Fruit fly (Drosophila melanogaster) whole organism, embryonic: ENCODE data around the gene CG7408.

ENCODE experiments used
- Ada2b ChIP-seq: fragments of 200-800 bp; sonication (Bioruptor generic); IDR thresholded peaks from 2 replicates; pipeline ENCODE4 v1.3.6; 2022; ENCODE audit warnings: missing biosample characterization, missing genetic modification characterization
- BEAF-32 ChIP-seq: fragments of 200-800 bp; sonication (Bioruptor generic); optimal IDR thresholded peaks from 3 replicates; lab custom pipeline; 2017; ENCODE audit warnings: missing biosample characterization, missing genetic modification characterization, mild to moderate bottlenecking, moderate library complexity, missing genetic modification reagents
- CG10321 ChIP-seq: fragments of 200-800 bp; sonication (Bioruptor generic); IDR thresholded peaks from 2 replicates; pipeline ENCODE4 v1.3.6; 2022; ENCODE audit warnings: missing biosample characterization, missing genetic modification characterization
- CG11723 ChIP-seq: fragments of 200-800 bp; sonication (Bioruptor generic); optimal IDR thresholded peaks from 2 replicates; lab custom pipeline; 2017; ENCODE audit warnings: missing biosample characterization, mild to moderate bottlenecking, missing genetic modification characterization
- CG12299 ChIP-seq: fragments of 200-800 bp; sonication (Bioruptor generic); optimal IDR thresholded peaks from 2 replicates; lab custom pipeline; 2018; ENCODE audit warnings: missing biosample characterization, mild to moderate bottlenecking, missing genetic modification characterization
- CG13123 ChIP-seq: fragments of 200-800 bp; sonication (Bioruptor generic); optimal IDR thresholded peaks from 2 replicates; lab custom pipeline; 2016; ENCODE audit warnings: missing biosample characterization, missing genetic modification characterization
- CG14050 ChIP-seq: fragments of 200-800 bp; sonication (Bioruptor generic); IDR thresholded peaks from 3 replicates; pipeline ENCODE4 v1.3.6; 2022; ENCODE audit warnings: missing biosample characterization, missing genetic modification characterization
- CG15073 ChIP-seq: fragments of 200-800 bp; sonication (Bioruptor generic); optimal IDR thresholded peaks from 2 replicates; lab custom pipeline; 2016; ENCODE audit warnings: missing biosample characterization, missing genetic modification characterization
- CG16863 ChIP-seq: fragments of 200-800 bp; sonication (Bioruptor generic); optimal IDR thresholded peaks from 3 replicates; lab custom pipeline; 2016; ENCODE audit warnings: missing biosample characterization, missing genetic modification characterization
- CG17802 ChIP-seq: fragments of 200-800 bp; sonication (Bioruptor generic); optimal IDR thresholded peaks from 2 replicates; lab custom pipeline; 2018; ENCODE audit warnings: missing biosample characterization, mild to moderate bottlenecking, missing genetic modification characterization, moderate library complexity
- CG18764 ChIP-seq: fragments of 200-800 bp; sonication (Bioruptor generic); optimal IDR thresholded peaks from 3 replicates; lab custom pipeline; 2016; ENCODE audit warnings: missing biosample characterization, missing genetic modification characterization
- CG2712 ChIP-seq: fragments of 200-800 bp; optimal IDR thresholded peaks from 3 replicates; lab custom pipeline; 2019; ENCODE audit warnings: missing biosample characterization, mild to moderate bottlenecking, missing genetic modification characterization, moderate library complexity
- CG30020 ChIP-seq: fragments of 200-800 bp; optimal IDR thresholded peaks from 2 replicates; lab custom pipeline; 2019; ENCODE audit warnings: missing biosample characterization, mild to moderate bottlenecking, missing genetic modification characterization, moderate library complexity
- CG31441 ChIP-seq: fragments of 200-800 bp; sonication (Bioruptor generic); IDR thresholded peaks from 2 replicates; pipeline ENCODE4 v1.3.6; 2022; ENCODE audit warnings: missing biosample characterization, missing genetic modification characterization
- CG33557 ChIP-seq: fragments of 200-800 bp; sonication (Bioruptor generic); optimal IDR thresholded peaks from 2 replicates; lab custom pipeline; 2019; ENCODE audit warnings: missing biosample characterization, mild to moderate bottlenecking, missing genetic modification characterization, moderate library complexity
- CG4328 ChIP-seq: fragments of 200-800 bp; sonication (Bioruptor generic); optimal IDR thresholded peaks from 3 replicates; lab custom pipeline; 2017; ENCODE audit warnings: missing biosample characterization, missing genetic modification reagents, missing genetic modification characterization
- CG5180 ChIP-seq: fragments of 200-800 bp; sonication (Bioruptor generic); optimal IDR thresholded peaks from 3 replicates; lab custom pipeline; 2017; ENCODE audit warnings: missing biosample characterization, missing genetic modification characterization, mild to moderate bottlenecking, moderate library complexity, missing genetic modification reagents
- CG6272 ChIP-seq: fragments of 200-800 bp; sonication (Bioruptor generic); IDR thresholded peaks from 2 replicates; pipeline ENCODE4 v1.3.6; 2022; ENCODE audit warnings: missing biosample characterization, missing genetic modification characterization
- CG6654 ChIP-seq: fragments of 200-800 bp; sonication (Bioruptor generic); optimal IDR thresholded peaks from 2 replicates; lab custom pipeline; 2017; ENCODE audit warnings: missing biosample characterization, mild to moderate bottlenecking, missing genetic modification characterization
- CG7786 ChIP-seq: fragments of 200-800 bp; sonication (Bioruptor generic); optimal IDR thresholded peaks from 2 replicates; lab custom pipeline; 2016; ENCODE audit warnings: missing biosample characterization, missing genetic modification characterization
- CG7963 ChIP-seq: fragments of 200-800 bp; sonication (Bioruptor generic); IDR thresholded peaks from 3 replicates; pipeline ENCODE4 v1.3.6; 2022; ENCODE audit warnings: missing biosample characterization, missing genetic modification characterization; ENCODE audit not compliant: partially characterized antibody
- CG8359 ChIP-seq: fragments of 200-800 bp; sonication (Bioruptor generic); optimal IDR thresholded peaks from 2 replicates; lab custom pipeline; 2017; ENCODE audit warnings: missing biosample characterization, mild to moderate bottlenecking, missing genetic modification characterization, borderline replicate concordance
- CTCF ChIP-seq: fragments of 200-800 bp; sonication (Bioruptor generic); optimal IDR thresholded peaks from 2 replicates; lab custom pipeline; 2017; ENCODE audit warnings: missing biosample characterization, mild to moderate bottlenecking, missing genetic modification characterization, moderate library complexity
- Camta ChIP-seq: fragments of 200-800 bp; sonication (Bioruptor generic); optimal IDR thresholded peaks from 2 replicates; lab custom pipeline; 2016; ENCODE audit warnings: missing biosample characterization, missing genetic modification characterization
- D19B ChIP-seq: fragments of 200-800 bp; sonication (Bioruptor generic); optimal IDR thresholded peaks from 2 replicates; lab custom pipeline; 2017; ENCODE audit warnings: missing biosample characterization, mild to moderate bottlenecking, missing genetic modification characterization
- ERR ChIP-seq: fragments of 200-800 bp; sonication (Bioruptor generic); optimal IDR thresholded peaks from 2 replicates; lab custom pipeline; 2016; ENCODE audit warnings: missing biosample characterization, missing genetic modification characterization
- Med ChIP-seq: fragments of 200-800 bp; sonication (Bioruptor generic); peaks from one replicate; lab custom pipeline; 2016; ENCODE audit warnings: missing biosample characterization, missing genetic modification characterization, mild to moderate bottlenecking, inconsistent platforms, moderate library complexity
- Mrtf ChIP-seq: fragments of 200-800 bp; sonication (Bioruptor generic); IDR thresholded peaks from 3 replicates; pipeline ENCODE4 v1.3.6; 2022; ENCODE audit warnings: missing biosample characterization, missing genetic modification characterization
- NK7.1 ChIP-seq: fragments of 200-800 bp; sonication (Bioruptor generic); optimal IDR thresholded peaks from 3 replicates; lab custom pipeline; 2016; ENCODE audit warnings: missing biosample characterization, missing genetic modification characterization
- PHDP ChIP-seq: fragments of 200-800 bp; sonication (Bioruptor generic); optimal IDR thresholded peaks from 3 replicates; lab custom pipeline; 2018; ENCODE audit warnings: missing biosample characterization, mild to moderate bottlenecking, missing genetic modification characterization, moderate library complexity
- Sry-β ChIP-seq: fragments of 200-800 bp; sonication (Bioruptor generic); optimal IDR thresholded peaks from 2 replicates; lab custom pipeline; 2018; ENCODE audit warnings: missing biosample characterization, mild to moderate bottlenecking, missing genetic modification characterization, moderate library complexity
- TFAM ChIP-seq: fragments of 200-800 bp; sonication (Bioruptor generic); optimal IDR thresholded peaks from 2 replicates; lab custom pipeline; 2017; ENCODE audit warnings: missing biosample characterization, missing genetic modification characterization, inconsistent platforms
- Tbp ChIP-seq: fragments of >200 bp; optimal IDR thresholded peaks from 2 replicates; lab custom pipeline; 2018; ENCODE audit warnings: missing biosample characterization, missing genetic modification characterization
- da ChIP-seq: fragments of 200-800 bp; sonication (Bioruptor generic); optimal IDR thresholded peaks from 2 replicates; lab custom pipeline; 2016; ENCODE audit warnings: missing biosample characterization, missing genetic modification characterization
- exex ChIP-seq: fragments of 200-800 bp; sonication (Bioruptor generic); optimal IDR thresholded peaks from 4 replicates; lab custom pipeline; 2018; ENCODE audit warnings: missing biosample characterization, mild to moderate bottlenecking, missing genetic modification characterization, moderate library complexity
- gem ChIP-seq: fragments of 200-800 bp; sonication (Bioruptor generic); optimal IDR thresholded peaks from 2 replicates; lab custom pipeline; 2019; ENCODE audit warnings: missing biosample characterization, mild to moderate bottlenecking, missing genetic modification characterization, moderate library complexity
- gsb ChIP-seq: fragments of 200-800 bp; sonication (Bioruptor generic); IDR thresholded peaks from 2 replicates; pipeline ENCODE4 v1.3.6; 2022; ENCODE audit warnings: missing biosample characterization, missing genetic modification characterization
- ham ChIP-seq: fragments of 200-800 bp; sonication (Bioruptor generic); IDR thresholded peaks from 2 replicates; pipeline ENCODE4 v1.3.6; 2022; ENCODE audit warnings: missing biosample characterization, missing genetic modification characterization
- kah ChIP-seq: fragments of 200-800 bp; sonication (Bioruptor generic); optimal IDR thresholded peaks from 2 replicates; lab custom pipeline; 2018; ENCODE audit warnings: missing biosample characterization, mild to moderate bottlenecking, missing genetic modification characterization
- kay ChIP-seq: fragments of 200-800 bp; sonication (Bioruptor generic); optimal IDR thresholded peaks from 2 replicates; lab custom pipeline; 2016; ENCODE audit warnings: missing biosample characterization, missing genetic modification characterization
- nerfin-1 ChIP-seq: fragments of 200-800 bp; sonication (Bioruptor generic); optimal IDR thresholded peaks from 3 replicates; lab custom pipeline; 2019; ENCODE audit warnings: missing biosample characterization, mild to moderate bottlenecking, missing genetic modification characterization, moderate library complexity
- nmo ChIP-seq: fragments of 200-800 bp; sonication (Bioruptor generic); optimal IDR thresholded peaks from 2 replicates; lab custom pipeline; 2018; ENCODE audit warnings: missing biosample characterization, mild to moderate bottlenecking, missing genetic modification characterization, moderate library complexity
- org-1 ChIP-seq: fragments of 200-800 bp; sonication (Bioruptor generic); optimal IDR thresholded peaks from 2 replicates; lab custom pipeline; 2017; ENCODE audit warnings: missing biosample characterization, missing genetic modification characterization
- pita ChIP-seq: fragments of 200-800 bp; sonication (Bioruptor generic); optimal IDR thresholded peaks from 2 replicates; lab custom pipeline; 2017; ENCODE audit warnings: missing biosample characterization, mild to moderate bottlenecking, missing genetic modification characterization
- ro ChIP-seq: fragments of 200-800 bp; sonication (Bioruptor generic); IDR thresholded peaks from 2 replicates; pipeline ENCODE4 v1.3.6; 2022; ENCODE audit warnings: missing biosample characterization, missing genetic modification characterization
- sob ChIP-seq: fragments of 200-800 bp; sonication (Bioruptor generic); IDR thresholded peaks from 2 replicates; pipeline ENCODE4 v1.3.6; 2022; ENCODE audit warnings: missing biosample characterization, missing genetic modification characterization
- sr ChIP-seq: fragments of 200-800 bp; sonication (Bioruptor generic); IDR thresholded peaks from 3 replicates; pipeline ENCODE4 v1.3.6; 2022; ENCODE audit warnings: missing biosample characterization, missing genetic modification characterization
- unc-4 ChIP-seq: fragments of 200-800 bp; sonication (Bioruptor generic); IDR thresholded peaks from 2 replicates; pipeline ENCODE4 v1.3.6; 2022; ENCODE audit warnings: missing biosample characterization, missing genetic modification characterization; ENCODE audit not compliant: partially characterized antibody
- unpg ChIP-seq: fragments of 200-800 bp; sonication (Bioruptor generic); optimal IDR thresholded peaks from 3 replicates; lab custom pipeline; 2018; ENCODE audit warnings: missing biosample characterization, mild to moderate bottlenecking, missing genetic modification characterization, moderate library complexity
- zfh2 ChIP-seq: fragments of 200-800 bp; sonication (Bioruptor generic); optimal IDR thresholded peaks from 2 replicates; lab custom pipeline; 2016; ENCODE audit warnings: missing biosample characterization, missing genetic modification characterization

The CG7408 gene

dm6 chr3L:17842892-17843703 is 35.8 kb upstream of the CG7408 start, which contains the start of gene CG5567 (continued):
- TF ChIP-seq sob (GFP tag; lab: Robert Waterston, UW), result no peak
- TF ChIP-seq CG30020 (tag; lab: Kevin White, UChicago), result no peak
- TF ChIP-seq CG13123 (GFP tag; lab: Kevin White, UChicago), result no peak
- TF ChIP-seq CG14050 (GFP tag; lab: Robert Waterston, UW), result no peak
- TF ChIP-seq PHDP, result no peak
- no peak for TF ChIP-seq Ada2b (GFP tag; lab: Robert Waterston, UW)
- no peak for TF ChIP-seq org-1 (GFP tag; lab: Kevin White, UChicago)
- 0 out of 2 replicates have a peak, but pooled peaks have one; percentile 21 for TF ChIP-seq unc-4 (GFP tag; lab: Robert Waterston, UW)
- TF ChIP-seq gem (tag; lab: Kevin White, UChicago), result peak; percentile 23
- no peak for TF ChIP-seq CG4328 (GFP tag; lab: Kevin White, UChicago)
- no peak for TF ChIP-seq CG10321
- no peak for TF ChIP-seq Mrtf (GFP tag; lab: Robert Waterston, UW)
- TF ChIP-seq CG7786 (GFP tag; lab: Kevin White, UChicago), result no peak
- peak; percentile 52 for TF ChIP-seq exex (tag; lab: Kevin White, UChicago)
- TF ChIP-seq kay (GFP tag; lab: Kevin White, UChicago), result no peak
- no peak for TF ChIP-seq nerfin-1 (tag; lab: Kevin White, UChicago)
- no peak for TF ChIP-seq CG7963 (GFP tag; lab: Robert Waterston, UW)
- TF ChIP-seq CG18764, result no peak
- TF ChIP-seq unpg (GFP tag; lab: Kevin White, UChicago), result no peak
- no peak for TF ChIP-seq da (GFP tag; lab: Kevin White, UChicago)
- no peak for TF ChIP-seq CG6654
- no peak for TF ChIP-seq NK7.1 (GFP tag; lab: Kevin White, UChicago)
- no peak for TF ChIP-seq nmo
- TF ChIP-seq CG31441 (GFP tag; lab: Robert Waterston, UW), result no peak; the same call in 1 of the 2 replicates
- no peak for TF ChIP-seq BEAF-32 (GFP tag; lab: Kevin White, UChicago)
- peak; percentile 95 for TF ChIP-seq kah (GFP tag; lab: Kevin White, UChicago)
- TF ChIP-seq CG2712 (tag; lab: Kevin White, UChicago), result no peak
- TF ChIP-seq CG33557 (GFP tag; lab: Kevin White, UChicago), result no peak
- peak; percentile 80 for TF ChIP-seq ERR (GFP tag; lab: Kevin White, UChicago)
- no peak for TF ChIP-seq Sry-β (GFP tag; lab: Kevin White, UChicago)
- TF ChIP-seq CG8359 (GFP tag; lab: Kevin White, UChicago), result no peak
- no peak for TF ChIP-seq CTCF (GFP tag; lab: Kevin White, UChicago)
- TF ChIP-seq pita (GFP tag; lab: Kevin White, UChicago), result no peak
- no peak for TF ChIP-seq ham (GFP tag; lab: Robert Waterston, UW)
- no peak for TF ChIP-seq D19B (GFP tag; lab: Kevin White, UChicago)
- no peak for TF ChIP-seq zfh2
- no peak for TF ChIP-seq CG12299 (tag; lab: Kevin White, UChicago)
- TF ChIP-seq sr, result no peak
- no peak for TF ChIP-seq CG15073 (GFP tag; lab: Kevin White, UChicago)
- no peak for TF ChIP-seq gsb (GFP tag; lab: Robert Waterston, UW)
- TF ChIP-seq CG5180, result no peak
- no peak for TF ChIP-seq ro
- TF ChIP-seq Med (GFP tag; lab: Kevin White, UChicago), result peak; percentile 87
- TF ChIP-seq TFAM (GFP tag; lab: Kevin White, UChicago), result no peak
- TF ChIP-seq CG17802, result no peak
- no peak for TF ChIP-seq CG16863 (GFP tag; lab: Kevin White, UChicago)
- no peak for TF ChIP-seq CG6272 (GFP tag; lab: Robert Waterston, UW)
- TF ChIP-seq Tbp (GFP tag; lab: Kevin White, UChicago), result no peak
- TF ChIP-seq CG11723 (GFP tag; lab: Kevin White, UChicago), result no peak
- no peak for TF ChIP-seq Camta (GFP tag; lab: Kevin White, UChicago)
